Worm (Caenorhabditis elegans) whole organism, early embryonic: ENCODE results near the gene C55C3.4.

Source experiments
- aly-1 ChIP-seq: sonication (generic microtip); optimal IDR thresholded peaks from 2 replicates; lab custom pipeline; 2016; ENCODE audit warnings: missing genetic modification characterization, missing compliant biosample characterization
- ceh-13 ChIP-seq: fragments of 200-800 bp; sonication (Bioruptor generic); optimal IDR thresholded peaks from 2 replicates; lab custom pipeline; 2018; ENCODE audit warnings: mild to moderate bottlenecking, missing genetic modification characterization, missing compliant biosample characterization
- ets-7 ChIP-seq: sonication (generic microtip); optimal IDR thresholded peaks from 2 replicates; lab custom pipeline; 2016; ENCODE audit warnings: missing genotype, missing genetic modification characterization, missing compliant biosample characterization
- flt-1 ChIP-seq: fragments of 200-800 bp; sonication (Bioruptor generic); IDR thresholded peaks from 2 replicates; pipeline ENCODE4 v1.3.6; 2022; ENCODE audit warnings: missing genetic modification characterization, missing compliant biosample characterization

DNA sequence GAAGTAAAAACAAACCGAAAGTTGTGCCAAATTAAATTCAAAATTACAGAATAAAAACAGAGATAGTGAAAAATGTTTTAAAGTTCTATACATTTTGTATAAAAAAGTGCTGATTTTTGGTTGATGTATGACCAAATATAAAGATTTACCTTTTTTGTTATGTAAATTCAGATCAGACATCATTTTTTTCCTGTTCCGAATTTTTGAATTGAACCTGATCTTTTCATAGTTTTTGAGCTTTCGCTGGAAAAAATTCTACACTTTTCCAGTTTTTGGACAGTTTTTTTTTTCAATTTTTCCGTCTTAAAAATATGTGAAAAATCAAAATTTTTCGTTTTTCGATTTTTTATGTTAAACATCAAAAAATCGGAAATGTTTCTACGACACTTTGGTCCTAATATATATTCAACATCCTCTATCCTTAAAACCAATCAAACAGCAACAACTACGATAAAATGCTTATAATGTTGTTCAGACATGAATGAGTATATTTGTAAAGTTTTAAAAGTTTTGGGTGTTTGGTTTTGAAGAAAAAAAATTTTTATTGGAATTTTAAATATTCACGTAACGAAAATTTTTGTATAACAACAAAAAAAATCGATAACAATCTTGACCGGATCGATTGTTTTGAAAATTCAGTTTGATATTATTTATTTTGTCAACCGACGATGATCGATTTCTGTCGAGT lies 4.7 kb upstream of the C55C3.4 start, which contains the start of the genes C55C3.7 and C55C3.6:
- TF ChIP-seq flt-1 (GFP tag; lab: Robert Waterston, UW) (no peak), ets-7 (tag; lab: Kevin White, UChicago) (no peak), aly-1 (tag; lab: Kevin White, UChicago) (no peak), ceh-13 (no peak)
